Worm (Caenorhabditis elegans) whole organism, young adult: Measurements from ENCODE around the gene R166.3.

ENCODE experiments used
- B0035.1 ChIP-seq: sonication (generic microtip); optimal IDR thresholded peaks from 2 replicates; lab custom pipeline; 2016; ENCODE audit warnings: missing genetic modification characterization, mild to moderate bottlenecking, missing compliant biosample characterization, missing genotype, missing genetic modification reagents
- B0261.1 ChIP-seq: sonication (generic microtip); optimal IDR thresholded peaks from 2 replicates; lab custom pipeline; 2016; ENCODE audit warnings: mild to moderate bottlenecking, missing genetic modification characterization, moderate library complexity, missing compliant biosample characterization
- B0336.3 ChIP-seq: fragments of 200-800 bp; sonication (Bioruptor generic); IDR thresholded peaks from 2 replicates; pipeline ENCODE4 v1.3.6; 2022; ENCODE audit warnings: missing genetic modification characterization, missing compliant biosample characterization
- C17E4.6 ChIP-seq: fragments of 200-800 bp; sonication (Bioruptor generic); IDR thresholded peaks from 2 replicates; pipeline ENCODE4 v1.3.6; 2022; ENCODE audit warnings: missing genetic modification reagents, missing genetic modification characterization, missing compliant biosample characterization
- D2030.7 ChIP-seq: fragments of 200-800 bp; sonication (Bioruptor generic); IDR thresholded peaks from 2 replicates; pipeline ENCODE4 v1.3.6; 2022; ENCODE audit warnings: missing genetic modification reagents, missing genetic modification characterization, missing compliant biosample characterization
- F23B12.7 ChIP-seq: sonication (generic microtip); optimal IDR thresholded peaks from 2 replicates; lab custom pipeline; 2017; ENCODE audit warnings: missing genetic modification characterization, mild to moderate bottlenecking, missing compliant biosample characterization, antibody characterized with exemption, moderate library complexity; ENCODE audit not compliant: insufficient read depth
- F37B4.10 ChIP-seq: fragments of 200-800 bp; sonication (Bioruptor generic); IDR thresholded peaks from 2 replicates; pipeline ENCODE4 v1.3.6; 2022; ENCODE audit warnings: missing genetic modification characterization, missing compliant biosample characterization
- F57A8.1 ChIP-seq: fragments of 200-800 bp; sonication (Bioruptor generic); optimal IDR thresholded peaks from 2 replicates; lab custom pipeline; 2018; ENCODE audit warnings: mild to moderate bottlenecking, missing genetic modification characterization, moderate library complexity, missing compliant biosample characterization
- F57C9.4 ChIP-seq: sonication (generic microtip); optimal IDR thresholded peaks from 2 replicates; lab custom pipeline; 2017; ENCODE audit warnings: mild to moderate bottlenecking, missing genetic modification characterization, missing compliant biosample characterization
- K11D2.4 ChIP-seq: fragments of 200-800 bp; sonication (Bioruptor generic); IDR thresholded peaks from 2 replicates; pipeline ENCODE4 v1.3.6; 2022; ENCODE audit warnings: missing genetic modification reagents, missing genetic modification characterization, missing compliant biosample characterization
- Y53G8AR.9 ChIP-seq: fragments of 200-800 bp; sonication (Bioruptor generic); conservative IDR thresholded peaks from 2 replicates; pipeline ENCODE4 v1.3.6; 2022; ENCODE audit warnings: missing genetic modification reagents, missing genetic modification characterization, missing compliant biosample characterization
- akir-1 ChIP-seq: fragments of 200-800 bp; sonication (Bioruptor generic); optimal IDR thresholded peaks from 2 replicates; lab custom pipeline; 2018; ENCODE audit warnings: mild to moderate bottlenecking, missing genetic modification characterization, moderate library complexity, missing compliant biosample characterization
- ama-1 ChIP-seq, 3 experiments: fragments of 150-350 bp in 1 of 3; sonication (generic microtip) in 2 of 3; optimal IDR thresholded peaks; 2 replicates each; lab custom pipeline; 2014 to 2018; ENCODE audit warnings: missing biosample characterization in 2 of 3, missing genetic modification characterization in 2 of 3, missing genetic modification reagents in 2 of 3
- aptf-3 ChIP-seq: fragments of 200-800 bp; sonication (Bioruptor generic); IDR thresholded peaks from 2 replicates; pipeline ENCODE4 v1.3.6; 2022; ENCODE audit warnings: missing genetic modification characterization, missing compliant biosample characterization
- bed-1 ChIP-seq: fragments of 200-800 bp; sonication (Bioruptor generic); IDR thresholded peaks from 2 replicates; pipeline ENCODE4 v1.3.6; 2022; ENCODE audit warnings: missing genetic modification reagents, missing genetic modification characterization, missing compliant biosample characterization
- cebp-1 ChIP-seq, 2 experiments: fragments of 200-800 bp in 1 of 2; sonication (Bioruptor generic) in 1 of 2; sonication (generic microtip) in 1 of 2; IDR thresholded peaks in 1 of 2; optimal IDR thresholded peaks in 1 of 2; 2 replicates each; pipeline versions ENCODE4 v1.3.6 to Lab custom; 2017 to 2022; ENCODE audit warnings: missing compliant biosample characterization in 2 of 2, missing genetic modification characterization in 2 of 2, mild to moderate bottlenecking in 1 of 2, missing genetic modification reagents in 1 of 2, moderate library complexity in 1 of 2
- ceh-100 ChIP-seq: fragments of 200-800 bp; sonication (Bioruptor generic); IDR thresholded peaks from 2 replicates; pipeline ENCODE4 v1.3.6; 2022; ENCODE audit warnings: missing genetic modification reagents, missing genetic modification characterization, missing compliant biosample characterization
- die-1 ChIP-seq: sonication (generic microtip); optimal IDR thresholded peaks from 2 replicates; lab custom pipeline; 2016; ENCODE audit warnings: missing genotype, mild to moderate bottlenecking, missing genetic modification characterization, missing compliant biosample characterization
- dpff-1 ChIP-seq: sonication (generic microtip); optimal IDR thresholded peaks from 2 replicates; lab custom pipeline; 2017; ENCODE audit warnings: mild to moderate bottlenecking, missing genetic modification characterization, missing compliant biosample characterization
- ets-4 ChIP-seq: fragments of 200-800 bp; sonication (Bioruptor generic); optimal IDR thresholded peaks from 2 replicates; lab custom pipeline; 2018; ENCODE audit warnings: mild to moderate bottlenecking, missing genetic modification characterization, missing compliant biosample characterization
- hlh-26 ChIP-seq: fragments of 200-800 bp; sonication (Bioruptor generic); conservative IDR thresholded peaks from 2 replicates; pipeline ENCODE4 v1.3.6; 2022; ENCODE audit warnings: missing genetic modification reagents, missing genetic modification characterization, missing compliant biosample characterization
- hmg-20 ChIP-seq: fragments of 200-800 bp; sonication (Bioruptor generic); IDR thresholded peaks from 2 replicates; pipeline ENCODE4 v1.3.6; 2022; ENCODE audit warnings: missing genetic modification reagents, missing genetic modification characterization, missing compliant biosample characterization
- let-607 ChIP-seq, 2 experiments: fragments of 200-800 bp in 1 of 2; sonication (Bioruptor generic) in 1 of 2; sonication (generic microtip) in 1 of 2; optimal IDR thresholded peaks; 2 replicates each; lab custom pipeline; 2016 to 2018; ENCODE audit warnings: mild to moderate bottlenecking in 2 of 2, missing compliant biosample characterization in 2 of 2, missing genetic modification characterization in 2 of 2, moderate library complexity in 2 of 2, missing genotype in 1 of 2
- lin-35 ChIP-seq, 3 experiments: fragments of 150-350 bp in 2 of 3; sonication (generic microtip) in 1 of 3; optimal IDR thresholded peaks; 2 replicates each; lab custom pipeline; 2014 to 2018; ENCODE audit warnings: missing biosample characterization in 3 of 3, missing genetic modification characterization in 3 of 3, missing genetic modification reagents in 3 of 3
- lin-54 ChIP-seq: fragments of 200-800 bp; sonication (Bioruptor generic); optimal IDR thresholded peaks from 2 replicates; lab custom pipeline; 2018; ENCODE audit warnings: mild to moderate bottlenecking, missing genetic modification characterization, missing compliant biosample characterization
- madf-10 ChIP-seq: sonication (generic microtip); optimal IDR thresholded peaks from 2 replicates; lab custom pipeline; 2016; ENCODE audit warnings: mild to moderate bottlenecking, missing genetic modification characterization, missing compliant biosample characterization
- madf-3 ChIP-seq: fragments of 200-800 bp; sonication (Bioruptor generic); IDR thresholded peaks from 2 replicates; pipeline ENCODE4 v1.3.6; 2022; ENCODE audit warnings: missing genetic modification reagents, missing genetic modification characterization, missing compliant biosample characterization
- madf-6 ChIP-seq: fragments of 200-800 bp; sonication (Bioruptor generic); IDR thresholded peaks from 2 replicates; pipeline ENCODE4 v1.3.6; 2022; ENCODE audit warnings: missing genetic modification reagents, missing genetic modification characterization, missing compliant biosample characterization
- mcd-1 ChIP-seq: fragments of 200-800 bp; sonication (Bioruptor generic); IDR thresholded peaks from 2 replicates; pipeline ENCODE4 v1.3.6; 2022; ENCODE audit warnings: missing genetic modification reagents, missing genetic modification characterization, missing compliant biosample characterization
- nfyb-1 ChIP-seq: fragments of 200-800 bp; sonication (Bioruptor generic); IDR thresholded peaks from 2 replicates; pipeline ENCODE4 v1.3.6; 2022; ENCODE audit warnings: missing genetic modification reagents, missing genetic modification characterization, missing compliant biosample characterization
- nhr-120 ChIP-seq: fragments of 200-800 bp; sonication (Bioruptor generic); IDR thresholded peaks from 2 replicates; pipeline ENCODE4 v1.3.6; 2022; ENCODE audit warnings: missing genetic modification characterization, missing compliant biosample characterization
- nhr-27 ChIP-seq: fragments of 200-800 bp; sonication (Bioruptor generic); optimal IDR thresholded peaks from 2 replicates; lab custom pipeline; 2018; ENCODE audit warnings: mild to moderate bottlenecking, missing genetic modification characterization, moderate library complexity, missing compliant biosample characterization
- pbrm-1 ChIP-seq: fragments of 200-800 bp; sonication (Bioruptor generic); IDR thresholded peaks from 2 replicates; pipeline ENCODE4 v1.3.6; 2022; ENCODE audit warnings: missing genetic modification reagents, missing genetic modification characterization, missing compliant biosample characterization
- rec-8 ChIP-seq, 2 experiments: sonication (generic microtip); optimal IDR thresholded peaks; 2 replicates each; lab custom pipeline; 2016; ENCODE audit warnings: mild to moderate bottlenecking in 2 of 2, missing genetic modification characterization in 2 of 2, missing genetic modification reagents in 2 of 2, missing genotype in 2 of 2, missing biosample characterization in 1 of 2, missing compliant biosample characterization in 1 of 2, moderate library complexity in 1 of 2
- sdz-38 ChIP-seq: sonication (generic microtip); optimal IDR thresholded peaks from 2 replicates; lab custom pipeline; 2016; ENCODE audit warnings: missing genotype, missing genetic modification characterization, missing compliant biosample characterization
- snpc-1.1 ChIP-seq: sonication (generic microtip); optimal IDR thresholded peaks from 2 replicates; lab custom pipeline; 2017; ENCODE audit warnings: missing genetic modification characterization, mild to moderate bottlenecking, missing compliant biosample characterization, antibody characterized with exemption, moderate library complexity, missing genotype, missing genetic modification reagents; ENCODE audit not compliant: insufficient read depth
- snpc-4 ChIP-seq, 5 experiments: fragments of 150-350 bp in 1 of 5; sonication (generic microtip) in 4 of 5; optimal IDR thresholded peaks; 2 replicates each; lab custom pipeline; 2014 to 2018; ENCODE audit warnings: missing genetic modification characterization in 5 of 5, missing biosample characterization in 3 of 5, antibody characterized with exemption in 2 of 5, mild to moderate bottlenecking in 2 of 5, missing compliant biosample characterization in 2 of 5, missing genotype in 2 of 5, moderate library complexity in 2 of 5, missing genetic modification reagents in 1 of 5
- somi-1 ChIP-seq: fragments of 200-800 bp; sonication (Bioruptor generic); optimal IDR thresholded peaks from 2 replicates; lab custom pipeline; 2018; ENCODE audit warnings: mild to moderate bottlenecking, missing genetic modification characterization, missing compliant biosample characterization
- zfh-2 ChIP-seq: fragments of 200-800 bp; sonication (Bioruptor generic); conservative IDR thresholded peaks from 2 replicates; pipeline ENCODE4 v1.3.6; 2022; ENCODE audit warnings: missing genetic modification reagents, missing genetic modification characterization, missing compliant biosample characterization
- ztf-25 ChIP-seq: fragments of 200-800 bp; sonication (Bioruptor generic); IDR thresholded peaks from 2 replicates; pipeline ENCODE4 v1.3.6; 2022; ENCODE audit warnings: missing genetic modification reagents, missing genetic modification characterization, missing compliant biosample characterization
- ztf-26 ChIP-seq: sonication (generic microtip); optimal IDR thresholded peaks from 2 replicates; lab custom pipeline; 2017; ENCODE audit warnings: missing genetic modification characterization, missing compliant biosample characterization

Gene R166.3

ce11 chrII:10545213-10545612 lies 6.1 kb upstream of the R166.3 start (continued):
- 0 out of 2 replicates have a peak, but pooled peaks have one; percentile 13 for TF ChIP-seq madf-6 (GFP tag; lab: Robert Waterston, UW)
- no peak for TF ChIP-seq ztf-25
- TF ChIP-seq F37B4.10 (GFP tag; lab: Robert Waterston, UW): no peak
- peak; percentile 39; the same call in 1 of the 2 replicates for TF ChIP-seq aptf-3
- TF ChIP-seq hmg-20 (GFP tag; lab: Robert Waterston, UW): no peak
- TF ChIP-seq ama-1 (optimal IDR thresholded peaks at IDR 0.05; lab: Kevin White, UChicago): peak; percentile 93
- TF ChIP-seq ama-1 (GFP tag; optimal IDR thresholded peaks at IDR 0.05; lab: Kevin White, UChicago): no peak
- peak; percentile 13 for TF ChIP-seq B0035.1 (tag; lab: Kevin White, UChicago)
- no peak for TF ChIP-seq sdz-38 (tag; lab: Kevin White, UChicago)
- peak; percentile 1 for TF ChIP-seq die-1 (tag; lab: Kevin White, UChicago)
- no peak for TF ChIP-seq nhr-120 (GFP tag; lab: Robert Waterston, UW)
- TF ChIP-seq C17E4.6 (GFP tag; lab: Robert Waterston, UW): no peak
- TF ChIP-seq B0261.1 (tag; lab: Kevin White, UChicago): peak; percentile 63
- peak; percentile 42 for TF ChIP-seq snpc-4 (GFP tag; optimal IDR thresholded peaks at IDR 0.05; lab: Kevin White, UChicago)
- peak in 1 of 4 experiments; percentile 37 for TF ChIP-seq snpc-4 (tag; optimal IDR thresholded peaks at IDR 0.05; lab: Kevin White, UChicago)
- TF ChIP-seq rec-8 (tag; optimal IDR thresholded peaks at IDR 0.05; lab: Kevin White, UChicago): no peak
- no peak for TF ChIP-seq dpff-1 (tag; lab: Kevin White, UChicago)

- no peak for TF ChIP-seq D2030.7
- peak in 1 of 3 experiments; percentile 23 for TF ChIP-seq lin-35 (GFP tag; optimal IDR thresholded peaks at IDR 0.05; lab: Kevin White, UChicago)
- peak; percentile 9; the same call in 1 of the 2 replicates for TF ChIP-seq B0336.3 (GFP tag; lab: Robert Waterston, UW)
- peak; percentile 44 for TF ChIP-seq Y53G8AR.9
- 0 out of 2 replicates have a peak, but pooled peaks have one; percentile 9 for TF ChIP-seq cebp-1 (GFP tag; IDR thresholded peaks at IDR 0.05; lab: Robert Waterston, UW)
- peak; percentile 35 for TF ChIP-seq cebp-1 (tag; optimal IDR thresholded peaks at IDR 0.05; lab: Kevin White, UChicago)
- TF ChIP-seq akir-1 (GFP tag; lab: Kevin White, UChicago): peak; percentile 1
- peak; percentile 19; the same call in 1 of the 2 replicates for TF ChIP-seq zfh-2 (GFP tag; lab: Robert Waterston, UW)
- TF ChIP-seq mcd-1 (GFP tag; lab: Robert Waterston, UW): no peak
- TF ChIP-seq madf-3 (GFP tag; lab: Robert Waterston, UW): 0 out of 2 replicates have a peak, but pooled peaks have one; percentile 34
- 0 out of 2 replicates have a peak, but pooled peaks have one; percentile 26 for TF ChIP-seq bed-1 (GFP tag; lab: Robert Waterston, UW)
- peak; percentile 19 for TF ChIP-seq ets-4 (GFP tag; lab: Kevin White, UChicago)
- TF ChIP-seq K11D2.4 (GFP tag; lab: Robert Waterston, UW): peak; percentile 13; the same call in 1 of the 2 replicates
- TF ChIP-seq madf-10 (tag; lab: Kevin White, UChicago): no peak
- TF ChIP-seq nfyb-1 (GFP tag; lab: Robert Waterston, UW): peak; percentile 59; the same call in 1 of the 2 replicates
- no peak for TF ChIP-seq somi-1 (GFP tag; lab: Kevin White, UChicago)
Observed at ce11 chrII:10544374-10544908, 5.3 kb upstream of the R166.3 start.

ce11 chrII:10543457-10544137 lies 4.5 kb upstream of the R166.3 start:
- TF ChIP-seq F23B12.7 (tag; lab: Kevin White, UChicago) (no peak), let-607 (tag; optimal IDR thresholded peaks at IDR 0.05; lab: Kevin White, UChicago) (no peak), F57A8.1 (GFP tag; lab: Kevin White, UChicago) (no peak), ceh-100 (GFP tag; lab: Robert Waterston, UW) (no peak; the same call in 1 of the 2 replicates), lin-54 (GFP tag; lab: Kevin White, UChicago) (no peak), pbrm-1 (GFP tag; lab: Robert Waterston, UW) (no peak; the same call in 1 of the 2 replicates), madf-6 (GFP tag; lab: Robert Waterston, UW) (peak; percentile 27; the same call in 1 of the 2 replicates), zfh-2 (GFP tag; lab: Robert Waterston, UW) (no peak), F57C9.4 (peak; percentile 66), ztf-26 (tag; lab: Kevin White, UChicago) (peak; percentile 39), lin-35 (GFP tag; optimal IDR thresholded peaks at IDR 0.05; lab: Kevin White, UChicago) (peak in 1 of 3 experiments; percentile 23), hlh-26 (0 out of 2 replicates have a peak, but pooled peaks have one; percentile 58), nhr-27 (tag; lab: Kevin White, UChicago) (no peak), snpc-1.1 (no peak)
